Fruit fly (Drosophila melanogaster) whole organism, larva: ENCODE results near the gene tsg.

Experiments
- noc ChIP-seq: fragments of 200-800 bp; sonication (Bioruptor generic); optimal IDR thresholded peaks from 3 replicates; lab custom pipeline; 2019; ENCODE audit warnings: missing biosample characterization, mild to moderate bottlenecking, missing genetic modification characterization, moderate library complexity

tsg gene

DNA sequence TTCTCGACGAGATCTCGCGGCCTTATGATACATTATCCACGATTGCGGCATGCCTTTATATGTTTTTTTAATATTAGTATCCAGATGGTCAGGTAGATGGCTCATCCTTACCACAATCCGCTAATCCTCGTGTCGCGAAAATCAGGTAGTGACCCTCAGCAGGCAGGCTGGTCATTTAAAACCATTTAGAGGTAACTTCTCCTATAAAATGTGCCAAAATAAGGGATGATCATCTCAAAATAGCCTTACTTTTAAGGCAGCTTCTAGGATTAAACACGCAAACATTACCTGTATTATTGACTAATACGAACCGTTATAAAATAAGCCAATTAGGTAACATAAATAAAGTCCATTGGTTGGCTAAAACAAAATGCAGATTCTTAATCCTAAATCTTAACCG is at the start of gene tsg:
TSS of gene tsg (minus strand) at position 37 of the 400 bp plus-strand sequence.
- TF ChIP-seq noc (tag; lab: Kevin White, UChicago): no peak

DNA sequence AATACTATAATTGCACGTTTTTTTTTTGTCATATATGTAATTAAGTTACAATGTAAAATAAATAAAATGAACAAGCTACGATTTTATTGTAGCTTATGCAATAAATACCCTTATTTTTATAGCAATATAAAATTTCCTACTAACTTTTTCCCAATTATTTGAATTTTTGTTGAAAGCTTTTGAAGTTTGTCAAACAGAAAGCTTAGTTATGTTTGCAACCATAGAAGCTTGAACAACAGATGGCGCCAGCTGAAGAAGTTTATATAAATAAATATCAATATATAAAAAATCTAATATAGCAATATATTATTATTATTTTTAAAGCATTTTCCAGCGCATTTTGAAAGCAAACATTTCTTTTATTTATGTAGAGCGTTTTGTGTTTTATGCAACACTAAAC is 46.5 kb upstream of the tsg start:
- TF ChIP-seq noc (tag; lab: Kevin White, UChicago): no peak

DNA sequence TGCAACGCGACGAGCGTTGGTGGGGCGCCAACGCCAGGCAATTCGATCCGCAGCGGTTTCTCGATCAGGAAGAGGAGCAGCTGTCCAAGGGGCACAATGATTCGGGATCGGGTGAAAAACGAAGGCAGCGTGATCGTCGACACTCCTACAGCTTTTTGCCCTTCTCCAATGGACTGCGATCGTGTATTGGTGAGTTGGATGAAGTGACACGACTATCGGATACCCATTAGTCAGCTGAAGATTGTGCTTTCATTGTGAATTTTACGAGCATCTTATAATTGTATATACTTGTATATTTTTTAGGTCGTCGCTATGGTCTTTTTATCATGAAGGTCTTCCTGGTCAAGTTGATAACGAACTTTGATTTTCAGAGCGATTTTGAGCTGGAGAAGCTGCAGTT is 46.0 kb upstream of the tsg start:
- no peak for TF ChIP-seq noc (tag; lab: Kevin White, UChicago)

DNA sequence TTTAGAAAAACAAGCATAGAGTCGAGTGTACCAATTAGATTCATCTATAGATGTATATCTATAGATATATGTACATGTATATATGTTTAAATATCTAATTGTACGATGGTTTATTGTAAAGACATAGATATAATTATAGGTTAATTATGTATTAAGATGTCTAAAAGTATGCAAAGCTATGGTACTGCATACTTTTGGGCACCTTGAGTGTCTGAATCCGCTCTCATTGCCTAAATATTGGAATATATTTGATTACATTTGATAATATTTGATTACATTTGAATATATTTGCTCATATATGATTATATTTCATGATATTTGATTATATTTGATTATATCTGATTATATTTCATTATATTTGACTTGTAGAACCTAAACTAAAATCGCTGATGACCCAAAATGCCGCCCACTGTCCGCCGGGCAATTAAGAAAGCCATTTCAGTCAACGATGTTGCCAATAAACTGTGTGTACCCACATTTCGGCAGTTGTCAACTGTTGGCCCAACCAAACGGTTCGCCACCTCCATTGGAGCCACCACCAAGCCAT is 43.5 kb upstream of the tsg start, which contains the start of gene Cyp318a1:
TSS of gene Cyp318a1 (plus strand) at position 497 of the 547 bp plus-strand sequence.
- TF ChIP-seq noc (tag; lab: Kevin White, UChicago): no peak

DNA sequence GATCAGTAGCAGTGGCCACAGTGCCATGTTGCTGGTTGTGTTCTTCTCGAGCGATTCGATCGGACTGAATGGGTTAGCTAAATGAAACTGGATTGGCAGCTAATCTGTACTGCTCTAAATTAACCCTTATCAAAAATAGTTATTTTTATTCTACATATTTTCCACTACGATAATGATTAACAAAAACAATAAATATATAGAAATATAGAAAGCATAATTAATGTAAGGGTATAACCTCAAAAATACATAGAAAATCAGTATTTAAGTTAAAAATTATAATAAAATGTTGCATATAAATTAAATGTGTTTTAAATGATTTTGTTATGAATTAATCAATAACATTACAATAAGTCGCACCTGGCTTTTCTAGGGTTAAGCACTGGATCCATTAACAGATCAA is 42.7 kb upstream of the tsg start, which contains the start of gene Cyp311a1:
TSS of gene Cyp311a1 (minus strand) at position 66 of the 400 bp plus-strand sequence.
- no peak for TF ChIP-seq noc (tag; lab: Kevin White, UChicago)

DNA sequence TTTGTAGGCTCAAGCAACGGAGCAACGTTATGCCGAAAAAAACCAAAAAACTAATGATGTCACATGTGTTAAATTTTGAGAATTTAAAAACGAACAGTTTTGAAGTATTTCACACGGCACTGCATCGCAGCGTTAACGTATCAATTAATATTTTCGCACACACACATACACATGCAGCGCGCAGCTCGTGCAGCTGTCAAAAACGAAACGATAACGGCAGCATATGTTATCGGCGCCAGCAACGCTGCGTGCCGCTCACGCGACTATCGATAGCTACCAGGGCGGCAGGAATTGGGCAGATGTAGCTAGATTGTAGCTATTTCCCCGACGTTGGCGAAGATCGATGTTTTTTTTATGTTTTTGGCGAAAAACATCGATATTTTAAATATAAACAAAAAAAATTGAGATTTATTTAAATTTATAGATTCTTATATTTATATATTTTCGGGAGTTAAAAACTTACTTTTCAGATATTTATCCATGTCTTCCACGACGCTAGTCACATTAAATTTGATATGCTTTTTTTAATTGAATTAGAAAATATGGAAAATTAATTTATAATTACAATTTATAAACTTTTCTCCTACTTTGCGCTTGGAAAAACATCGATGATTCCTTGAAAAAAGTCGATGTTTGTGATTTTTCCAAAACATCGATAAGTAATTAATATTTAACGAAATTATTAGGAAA is 40.2 kb upstream of the tsg start, which contains the start of gene Usp7:
TSS of gene Usp7 (minus strand) at position 208 of the 690 bp plus-strand sequence.
- TF ChIP-seq noc (tag; lab: Kevin White, UChicago): no peak

DNA sequence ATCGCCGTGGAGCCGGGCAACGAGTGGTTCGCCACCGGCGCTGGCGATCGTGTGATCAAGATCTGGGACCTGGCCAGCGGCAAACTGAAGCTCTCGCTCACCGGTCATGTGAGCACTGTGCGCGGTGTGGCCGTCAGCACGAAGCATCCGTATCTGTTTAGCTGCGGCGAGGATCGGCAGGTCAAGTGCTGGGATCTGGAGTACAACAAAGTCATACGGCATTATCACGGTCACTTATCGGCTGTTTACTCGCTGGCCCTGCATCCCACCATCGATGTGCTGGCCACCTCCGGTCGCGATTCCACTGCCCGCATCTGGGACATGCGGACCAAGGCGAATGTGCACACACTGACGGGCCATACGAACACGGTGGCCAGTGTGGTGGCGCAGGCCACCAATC is 33.0 kb upstream of the tsg start:
- no peak for TF ChIP-seq noc (tag; lab: Kevin White, UChicago)

DNA sequence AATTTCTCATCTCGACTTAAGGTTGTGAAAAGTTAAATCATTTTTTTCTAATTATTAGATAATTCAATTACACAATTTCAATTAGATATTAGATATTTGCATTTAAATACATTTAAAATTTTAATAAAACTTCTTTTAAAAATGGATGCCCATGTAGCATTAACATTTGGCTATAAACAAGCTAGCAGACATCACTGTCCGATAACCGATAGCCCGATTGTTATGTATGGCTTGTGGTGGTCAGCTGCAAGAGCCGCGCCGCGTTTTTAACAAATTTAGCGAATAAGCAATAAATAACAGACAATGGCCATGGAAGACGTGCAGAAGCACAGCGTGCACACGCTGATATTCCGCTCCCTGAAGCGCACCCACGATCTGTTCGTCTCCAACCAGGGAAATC is 32.1 kb upstream of the tsg start, which contains the start of gene Tango4:
TSS of gene Tango4 (plus strand) at position 212 of the 400 bp plus-strand sequence.
- no peak for TF ChIP-seq noc (tag; lab: Kevin White, UChicago)

DNA sequence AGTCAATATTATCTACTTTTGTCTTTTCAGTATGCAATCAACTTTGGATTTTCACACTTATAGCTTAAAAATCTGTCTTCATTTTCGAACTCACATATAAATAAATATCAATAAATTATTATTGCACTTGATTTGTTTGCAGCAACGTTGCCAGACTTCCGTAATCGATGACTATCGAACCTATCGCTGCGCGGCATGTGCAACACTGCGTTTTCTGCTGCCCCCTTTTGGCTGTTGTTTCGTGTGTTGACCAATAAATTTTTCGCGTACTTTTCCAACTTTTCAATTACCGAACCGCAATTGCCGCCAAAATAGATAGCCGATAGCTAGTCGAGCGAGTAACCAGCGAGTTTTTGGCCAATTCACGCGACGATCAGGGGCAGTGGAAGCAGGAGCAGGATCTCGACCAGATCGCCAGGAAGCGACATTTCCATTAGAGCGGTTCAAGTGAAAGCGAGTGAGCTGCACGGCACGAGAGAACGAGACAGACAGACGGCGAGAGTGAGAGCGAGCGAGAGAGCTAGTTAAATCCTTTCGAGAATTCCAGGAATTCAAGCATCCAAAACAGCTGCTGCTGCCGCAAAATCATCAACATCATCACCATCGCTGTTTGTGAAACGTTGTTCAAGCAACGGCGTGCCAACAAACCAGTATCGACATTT is 29.8 kb upstream of the tsg start, which contains the start of gene Lsm12a:
TSS of gene Lsm12a (plus strand) at position 201 of the 662 bp plus-strand sequence.
- no peak for TF ChIP-seq noc (tag; lab: Kevin White, UChicago)

DNA sequence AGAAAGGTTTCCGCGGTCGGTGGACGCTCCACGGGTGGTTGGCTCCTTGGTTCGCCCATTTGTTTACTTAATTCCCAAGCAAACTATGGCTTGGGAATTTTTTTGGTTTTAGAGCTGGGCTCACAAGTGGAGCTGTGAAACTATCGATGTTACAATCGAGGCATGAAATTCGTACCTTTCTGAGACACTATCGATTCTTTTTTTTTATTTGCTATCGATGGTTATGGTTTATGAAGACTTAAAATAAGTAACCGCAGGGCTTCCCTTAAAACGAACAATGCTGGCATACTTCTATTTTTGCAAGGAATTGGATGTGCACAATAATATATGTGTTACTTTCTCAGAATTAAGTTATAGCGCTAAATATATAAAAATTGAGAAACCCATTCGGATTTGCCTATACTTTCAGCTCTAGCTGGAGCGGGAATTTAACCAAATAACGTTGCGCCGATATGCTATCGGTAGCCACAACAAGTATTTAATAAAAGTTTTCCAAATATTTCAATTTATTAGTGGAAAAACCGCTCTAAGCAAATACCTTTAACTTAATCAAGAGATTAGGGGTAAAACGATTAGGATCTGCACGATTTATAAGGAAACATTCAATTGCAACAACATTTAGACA is 29.2 kb upstream of the tsg start, which contains the start of gene Chrac-16:
TSS of gene Chrac-16 (minus strand) at position 147 of the 625 bp plus-strand sequence.
- TF ChIP-seq noc (tag; lab: Kevin White, UChicago): no peak

DNA sequence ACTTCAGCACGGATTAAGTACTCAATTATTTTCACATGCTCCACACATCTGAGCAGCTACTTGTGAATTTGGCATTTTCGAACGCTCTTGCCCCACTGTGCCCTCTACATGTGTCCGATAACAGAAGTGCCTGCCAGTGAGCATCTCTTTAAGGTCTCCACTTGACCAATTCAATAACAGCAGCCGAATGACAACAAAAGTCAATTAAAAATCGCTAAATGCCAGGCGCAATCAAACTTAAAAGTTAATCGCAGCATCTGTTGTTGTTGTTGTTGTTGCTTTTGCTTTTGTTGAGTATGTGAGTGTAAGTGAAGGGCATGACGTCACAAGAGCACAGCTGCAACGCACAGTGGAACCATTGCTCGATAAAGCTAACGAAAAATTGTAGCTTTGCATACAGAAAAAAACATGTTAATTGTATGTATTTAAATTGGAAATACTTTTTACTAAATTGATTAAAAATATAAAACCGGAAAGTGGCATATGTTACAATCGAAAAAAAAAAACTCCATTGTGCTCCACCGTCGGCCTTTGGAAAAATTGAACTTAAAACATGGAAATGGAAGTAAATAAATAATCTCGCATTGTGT is 26.1 kb upstream of the tsg start:
- TF ChIP-seq noc (tag; lab: Kevin White, UChicago): no peak

DNA sequence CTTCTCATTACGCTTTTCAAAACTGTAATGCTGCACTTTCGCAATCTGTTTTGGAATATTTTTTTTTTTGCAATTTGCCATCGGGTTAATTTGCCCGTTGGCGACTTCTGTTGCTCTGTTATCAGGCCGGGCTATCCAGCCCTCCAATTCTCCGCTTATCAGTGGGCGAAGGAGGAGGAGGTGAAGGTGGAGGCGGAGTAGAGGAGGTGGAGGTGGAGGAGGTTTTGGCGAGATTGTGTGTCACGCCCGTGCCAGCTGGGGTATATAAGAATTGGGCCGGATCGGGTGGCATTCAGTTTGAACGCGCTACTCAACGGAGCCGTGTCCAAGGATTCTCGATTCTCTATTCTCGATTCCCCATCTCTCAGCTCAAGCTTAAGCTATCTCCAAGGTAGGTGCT is 25.4 kb upstream of the tsg start:
- TF ChIP-seq noc (tag; lab: Kevin White, UChicago): no peak

DNA sequence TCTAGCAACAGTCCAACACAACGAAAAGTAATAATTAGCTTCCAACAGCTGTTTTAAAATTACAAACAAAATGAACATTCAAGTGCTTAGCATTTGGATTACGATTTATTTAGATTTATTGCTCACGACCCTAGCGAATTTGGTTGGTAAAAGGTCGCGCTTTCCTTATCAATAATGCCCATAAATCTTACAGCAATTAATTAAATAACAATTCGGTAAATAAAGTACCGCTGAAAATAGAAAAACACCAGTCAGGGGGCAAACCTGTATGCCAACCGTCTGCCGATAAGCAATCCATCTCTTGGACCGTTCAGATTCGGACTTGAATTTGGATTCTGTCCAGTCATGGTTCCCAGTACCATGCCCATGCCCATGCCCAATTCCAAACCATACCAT is 24.3 kb upstream of the tsg start:
- peak; percentile 60 for TF ChIP-seq noc (tag; lab: Kevin White, UChicago)

DNA sequence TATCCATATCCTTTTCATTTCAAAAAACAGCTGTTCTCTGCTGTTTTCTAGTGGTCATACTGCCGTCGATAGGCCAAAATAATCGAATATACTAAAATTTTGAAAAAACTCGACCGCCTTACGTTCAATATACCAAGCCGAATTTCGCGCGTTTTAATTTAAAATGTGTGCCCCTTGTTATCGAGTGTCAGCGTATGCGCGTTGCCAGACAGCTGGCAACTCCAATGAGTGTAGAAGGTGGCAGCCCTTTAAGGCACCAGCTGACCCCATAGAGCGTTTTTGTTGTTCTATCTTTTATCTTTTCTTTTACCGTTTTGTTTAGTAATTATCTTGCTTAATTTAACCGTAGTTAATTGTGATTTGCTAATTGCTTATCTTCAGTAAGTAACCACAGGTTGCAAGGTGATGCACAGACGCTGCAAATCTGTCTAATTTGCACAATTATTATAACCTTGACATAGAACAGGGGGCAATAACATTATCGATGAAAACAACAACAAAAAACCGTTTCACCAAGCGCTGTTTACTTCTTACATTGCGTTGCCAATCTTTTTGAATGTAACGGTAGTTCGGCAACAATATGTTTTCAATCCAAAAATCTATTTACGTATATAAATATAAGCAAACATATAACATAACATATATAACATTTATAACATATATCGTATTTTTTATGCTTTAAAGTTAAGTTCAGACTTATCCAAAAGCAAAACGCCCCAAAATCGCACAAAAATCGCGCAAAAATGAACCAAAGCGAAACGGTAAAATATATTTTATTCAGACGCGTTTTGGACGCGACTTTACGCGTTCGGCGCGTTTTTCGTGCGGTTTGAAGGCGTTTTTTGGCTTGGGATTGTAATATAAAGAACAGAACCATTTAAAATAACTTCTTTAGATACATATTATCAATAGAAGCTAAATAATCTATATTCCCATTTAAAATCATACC is 23.7 kb upstream of the tsg start, which contains the start of the genes CG1492 and regucalcin:
TSS of gene CG1492 (minus strand) at position 63 of the 949 bp plus-strand sequence.
TSS of gene regucalcin (plus strand) at position 229 of the 949 bp plus-strand sequence.
- TF ChIP-seq noc (tag; lab: Kevin White, UChicago): no peak
